Worm (Caenorhabditis elegans): ENCODE measurements around the gene idpp-15.

DNA sequence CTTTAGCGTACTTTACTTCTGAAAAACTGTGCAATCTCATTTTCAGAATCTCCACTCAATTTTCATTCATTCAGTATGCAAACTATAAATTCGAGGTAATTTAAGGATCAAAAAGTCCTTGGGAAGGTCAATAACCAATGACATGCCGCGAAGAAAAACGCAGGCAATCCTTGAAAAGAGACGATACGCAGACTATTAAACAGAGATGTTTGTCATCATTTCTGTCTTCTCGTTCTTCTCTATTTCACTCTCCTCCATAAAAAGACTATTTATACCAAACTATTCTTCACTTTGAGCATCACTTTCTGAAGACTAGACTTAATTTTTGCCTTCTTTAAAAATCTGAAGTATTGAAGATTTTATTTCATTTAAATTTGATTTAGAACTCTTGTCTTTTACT, 27.3 kb downstream of the idpp-15 start, which contains the start of gene C02D5.4:
- TF ChIP-seq pag-3 (tag; optimal IDR thresholded peaks at IDR 0.05; ENCODE audit: borderline replicate concordance) (no peak), ttx-3 (tag; optimal IDR thresholded peaks at IDR 0.05) (no peak), unc-42 (tag; optimal IDR thresholded peaks at IDR 0.05) (no peak), sdc-2 (tag; optimal IDR thresholded peaks at IDR 0.05) (no peak), fkh-10 (GFP tag; optimal IDR thresholded peaks at IDR 0.05) (no peak), nhr-232 (tag; optimal IDR thresholded peaks at IDR 0.05) (no peak), unc-55 (GFP tag; optimal IDR thresholded peaks at IDR 0.05) (no peak), ceh-9 (tag; optimal IDR thresholded peaks at IDR 0.05) (no peak), ama-1 (optimal IDR thresholded peaks at IDR 0.05) (no peak), ets-4 (tag; optimal IDR thresholded peaks at IDR 0.05) (no peak), hlh-30 (tag; optimal IDR thresholded peaks at IDR 0.05; ENCODE audit: insufficient read depth) (no peak), ceh-14 (tag; optimal IDR thresholded peaks at IDR 0.05) (no peak), unc-86 (tag; optimal IDR thresholded peaks at IDR 0.05) (no peak)
